Worm (Caenorhabditis elegans): ENCODE data around the gene fox-1.
A peak's percentile ranks its signal among the peaks of the same experiment; 100 is the strongest.

ce11 chrX:2427404-2427803, 32.3 kb downstream of the fox-1 start, which contains the start of gene gcy-31:
- TF ChIP-seq zag-1 (tag; optimal IDR thresholded peaks at IDR 0.05) (no peak), egl-13 (tag; optimal IDR thresholded peaks at IDR 0.05) (peak; percentile 25), ama-1 (optimal IDR thresholded peaks at IDR 0.05) (no peak), nhr-77 (tag; optimal IDR thresholded peaks at IDR 0.05) (no peak)

Measured in whole organism, L1 larva.